Worm (Caenorhabditis elegans) whole organism, L1 larva: ENCODE results near the gene C15F1.8.

Source experiments
- C34B4.2 ChIP-seq: sonication (generic microtip); optimal IDR thresholded peaks from 2 replicates; lab custom pipeline; 2017; ENCODE audit warnings: mild to moderate bottlenecking, missing genetic modification characterization, missing compliant biosample characterization
- Y116A8C.19 ChIP-seq: sonication (generic microtip); optimal IDR thresholded peaks from 2 replicates; lab custom pipeline; 2016; ENCODE audit warnings: missing compliant biosample characterization, missing genetic modification characterization, borderline replicate concordance
- aha-1 ChIP-seq: fragments of 150-350 bp; optimal IDR thresholded peaks from 2 replicates; lab custom pipeline; 2014; ENCODE audit warnings: missing biosample characterization, missing genetic modification characterization
- alr-1 ChIP-seq: fragments of 200-800 bp; sonication (Bioruptor generic); optimal IDR thresholded peaks from 2 replicates; lab custom pipeline; 2018; ENCODE audit warnings: borderline replicate concordance, mild to moderate bottlenecking, missing genetic modification characterization, missing compliant biosample characterization
- blmp-1 ChIP-seq: fragments of 150-350 bp; optimal IDR thresholded peaks from 2 replicates; lab custom pipeline; 2014; ENCODE audit warnings: missing biosample characterization, missing genetic modification characterization
- ceh-63 ChIP-seq: fragments of 200-800 bp; sonication (Bioruptor generic); optimal IDR thresholded peaks from 2 replicates; lab custom pipeline; 2018; ENCODE audit warnings: mild to moderate bottlenecking, missing genetic modification characterization, missing compliant biosample characterization
- ceh-8 ChIP-seq: fragments of 200-800 bp; sonication (Bioruptor generic); optimal IDR thresholded peaks from 2 replicates; lab custom pipeline; 2018; ENCODE audit warnings: mild to moderate bottlenecking, missing genetic modification characterization, moderate library complexity, missing compliant biosample characterization
- ceh-90 ChIP-seq: sonication (generic microtip); optimal IDR thresholded peaks from 2 replicates; lab custom pipeline; 2016; ENCODE audit warnings: missing genetic modification characterization, missing compliant biosample characterization
- ces-1 ChIP-seq: fragments of 150-350 bp; optimal IDR thresholded peaks from 2 replicates; lab custom pipeline; 2014; ENCODE audit warnings: missing biosample characterization, missing genetic modification reagents, missing genetic modification characterization
- dpl-1 ChIP-seq, 3 experiments: fragments of 150-350 bp in 2 of 3; sonication (generic microtip) in 1 of 3; optimal IDR thresholded peaks; 2 replicates each; lab custom pipeline; 2014 to 2017; ENCODE audit warnings: missing biosample characterization in 3 of 3, missing genetic modification characterization in 3 of 3, missing genetic modification reagents in 3 of 3
- efl-3 ChIP-seq: fragments of 200-800 bp; sonication (Bioruptor generic); optimal IDR thresholded peaks from 2 replicates; lab custom pipeline; 2018; ENCODE audit warnings: mild to moderate bottlenecking, missing genetic modification characterization, missing compliant biosample characterization
- egl-13 ChIP-seq: sonication (generic microtip); optimal IDR thresholded peaks from 2 replicates; lab custom pipeline; 2016; ENCODE audit warnings: missing genotype, missing genetic modification reagents, missing genetic modification characterization, missing compliant biosample characterization
- elt-2 ChIP-seq: sonication (generic microtip); optimal IDR thresholded peaks from 2 replicates; lab custom pipeline; 2016; ENCODE audit warnings: missing genetic modification characterization, mild to moderate bottlenecking, inconsistent platforms, missing compliant biosample characterization, missing genetic modification reagents
- fkh-10 ChIP-seq: sonication (generic microtip); optimal IDR thresholded peaks from 2 replicates; lab custom pipeline; 2017; ENCODE audit warnings: missing biosample characterization, missing genetic modification reagents, missing genetic modification characterization
- fkh-8 ChIP-seq: sonication (generic microtip); optimal IDR thresholded peaks from 2 replicates; lab custom pipeline; 2016; ENCODE audit warnings: mild to moderate bottlenecking, missing genetic modification characterization, missing compliant biosample characterization
- fos-1 ChIP-seq: fragments of 150-350 bp; optimal IDR thresholded peaks from 2 replicates; lab custom pipeline; 2014; ENCODE audit warnings: missing biosample characterization, missing genetic modification characterization
- grh-1 ChIP-seq: fragments of 200-800 bp; sonication (Bioruptor generic); IDR thresholded peaks from 2 replicates; pipeline ENCODE4 v1.3.6; 2022; ENCODE audit warnings: missing genetic modification reagents, missing genetic modification characterization, missing compliant biosample characterization
- hlh-17 ChIP-seq: fragments of 200-800 bp; sonication (Bioruptor generic); optimal IDR thresholded peaks from 2 replicates; lab custom pipeline; 2018; ENCODE audit warnings: missing genetic modification characterization, mild to moderate bottlenecking, missing compliant biosample characterization, moderate library complexity, borderline replicate concordance
- hlh-4 ChIP-seq: sonication (generic microtip); optimal IDR thresholded peaks from 2 replicates; lab custom pipeline; 2016; ENCODE audit warnings: mild to moderate bottlenecking, missing genetic modification characterization, missing compliant biosample characterization
- jun-1 ChIP-seq: fragments of 150-350 bp; optimal IDR thresholded peaks from 2 replicates; lab custom pipeline; 2014; ENCODE audit warnings: missing biosample characterization, missing genetic modification reagents, missing genetic modification characterization
- lin-14 ChIP-seq: fragments of 200-800 bp; sonication (Bioruptor generic); optimal IDR thresholded peaks from 2 replicates; lab custom pipeline; 2018; ENCODE audit warnings: mild to moderate bottlenecking, missing genetic modification characterization, moderate library complexity, missing compliant biosample characterization
- lin-39 ChIP-seq: fragments of 150-350 bp; optimal IDR thresholded peaks from 2 replicates; lab custom pipeline; 2014; ENCODE audit warnings: missing biosample characterization, missing genetic modification reagents, missing genetic modification characterization
- mab-9 ChIP-seq: fragments of 200-800 bp; sonication (Bioruptor generic); IDR thresholded peaks from 2 replicates; pipeline ENCODE4 v1.3.6; 2022; ENCODE audit warnings: missing genetic modification reagents, missing genetic modification characterization, missing compliant biosample characterization
- mdl-1 ChIP-seq, 2 experiments: fragments of 150-350 bp; optimal IDR thresholded peaks; 2 replicates each; lab custom pipeline; 2014 to 2017; ENCODE audit warnings: missing biosample characterization in 2 of 2, missing genetic modification characterization in 2 of 2, inconsistent platforms in 1 of 2
- mep-1 ChIP-seq: fragments of 150-350 bp; optimal IDR thresholded peaks from 2 replicates; lab custom pipeline; 2014; ENCODE audit warnings: missing biosample characterization, missing genetic modification characterization
- nhr-12 ChIP-seq: sonication (generic microtip); optimal IDR thresholded peaks from 2 replicates; lab custom pipeline; 2017; ENCODE audit warnings: missing biosample characterization, missing genetic modification characterization
- nhr-20 ChIP-seq: sonication (generic microtip); optimal IDR thresholded peaks from 2 replicates; lab custom pipeline; 2016; ENCODE audit warnings: mild to moderate bottlenecking, missing genetic modification characterization, missing compliant biosample characterization
- nhr-28 ChIP-seq: fragments of 150-350 bp; optimal IDR thresholded peaks from 2 replicates; lab custom pipeline; 2014; ENCODE audit warnings: missing biosample characterization, missing genetic modification characterization
- nhr-71 ChIP-seq: sonication (generic microtip); optimal IDR thresholded peaks from 2 replicates; lab custom pipeline; 2016; ENCODE audit warnings: mild to moderate bottlenecking, missing genetic modification characterization, moderate library complexity, missing compliant biosample characterization
- nhr-76 ChIP-seq: sonication (generic microtip); optimal IDR thresholded peaks from 2 replicates; lab custom pipeline; 2017; ENCODE audit warnings: missing biosample characterization, missing genetic modification characterization
- nhr-84 ChIP-seq: sonication (generic microtip); optimal IDR thresholded peaks from 2 replicates; lab custom pipeline; 2017; ENCODE audit warnings: missing biosample characterization, missing genetic modification characterization
- pag-3 ChIP-seq: sonication (generic microtip); optimal IDR thresholded peaks from 2 replicates; lab custom pipeline; 2017; ENCODE audit warnings: missing genetic modification characterization, mild to moderate bottlenecking, missing compliant biosample characterization, antibody characterized with exemption, borderline replicate concordance; ENCODE audit not compliant: insufficient read depth
- pqm-1 ChIP-seq: sonication (generic microtip); optimal IDR thresholded peaks from 3 replicates; lab custom pipeline; 2017; ENCODE audit warnings: missing biosample characterization, missing genetic modification characterization
- snpc-4 ChIP-seq: fragments of 150-350 bp; optimal IDR thresholded peaks from 2 replicates; lab custom pipeline; 2014; ENCODE audit warnings: missing biosample characterization, missing genetic modification characterization
- snu-23 ChIP-seq: sonication (generic microtip); optimal IDR thresholded peaks from 2 replicates; lab custom pipeline; 2016; ENCODE audit warnings: missing genetic modification characterization, missing compliant biosample characterization
- sox-4 ChIP-seq: sonication (generic microtip); optimal IDR thresholded peaks from 2 replicates; lab custom pipeline; 2016; ENCODE audit warnings: missing genetic modification characterization, missing compliant biosample characterization
- sup-37 ChIP-seq: fragments of 200-800 bp; sonication (Bioruptor generic); optimal IDR thresholded peaks from 2 replicates; lab custom pipeline; 2018; ENCODE audit warnings: mild to moderate bottlenecking, missing genetic modification characterization, missing compliant biosample characterization
- tlp-1 ChIP-seq: fragments of 150-350 bp; optimal IDR thresholded peaks from 2 replicates; lab custom pipeline; 2014; ENCODE audit warnings: missing biosample characterization, missing genetic modification characterization
- unc-30 ChIP-seq: sonication (generic microtip); optimal IDR thresholded peaks from 2 replicates; lab custom pipeline; 2017; ENCODE audit warnings: missing biosample characterization, missing genetic modification characterization
- unc-62 ChIP-seq: fragments of 150-350 bp; optimal IDR thresholded peaks from 2 replicates; lab custom pipeline; 2014; ENCODE audit warnings: missing biosample characterization, missing genetic modification reagents, missing genetic modification characterization
- unc-86 ChIP-seq: sonication (generic microtip); optimal IDR thresholded peaks from 2 replicates; lab custom pipeline; 2016; ENCODE audit warnings: missing genetic modification characterization, missing compliant biosample characterization
- vab-15 ChIP-seq: sonication (generic microtip); optimal IDR thresholded peaks from 2 replicates; lab custom pipeline; 2017; ENCODE audit warnings: missing genotype, mild to moderate bottlenecking, missing genetic modification characterization, missing compliant biosample characterization
- ztf-11 ChIP-seq, 2 experiments: sonication (generic microtip); optimal IDR thresholded peaks; 2 replicates each; lab custom pipeline; 2016 to 2017; ENCODE audit warnings: missing genetic modification characterization in 2 of 2, missing biosample characterization in 1 of 2, missing compliant biosample characterization in 1 of 2

The C15F1.8 gene

ce11 chrII:6943299-6944051, 34.2 kb downstream of the C15F1.8 start (continued):
- TF ChIP-seq fkh-8 (peak; percentile 49), ceh-8 (GFP tag; lab: Kevin White, UChicago) (peak; percentile 61), snu-23 (GFP tag; lab: Kevin White, UChicago) (peak; percentile 8), elt-2 (tag; lab: Kevin White, UChicago) (peak; percentile 18), mdl-1 (tag; optimal IDR thresholded peaks at IDR 0.05; lab: Kevin White, UChicago) (no peak)

- TF ChIP-seq hlh-4 (tag; lab: Kevin White, UChicago) = no peak
- no peak for TF ChIP-seq nhr-84 (tag; lab: Kevin White, UChicago)
- TF ChIP-seq hlh-17 (GFP tag; lab: Kevin White, UChicago) = no peak
- TF ChIP-seq unc-62 (GFP tag; lab: Kevin White, UChicago) = no peak
- no peak for TF ChIP-seq mdl-1 (tag; optimal IDR thresholded peaks at IDR 0.05; lab: Kevin White, UChicago)
- TF ChIP-seq aha-1 (tag; lab: Kevin White, UChicago) = no peak
- TF ChIP-seq nhr-76 (tag; lab: Kevin White, UChicago) = no peak
- TF ChIP-seq pag-3 (tag; lab: Kevin White, UChicago) = no peak
- TF ChIP-seq egl-13 (tag; lab: Kevin White, UChicago) = no peak
- TF ChIP-seq fkh-10 (GFP tag; lab: Kevin White, UChicago) = peak; percentile 7
- TF ChIP-seq mab-9 (GFP tag; lab: Robert Waterston, UW) = no peak
- TF ChIP-seq nhr-28 (tag; lab: Kevin White, UChicago) = no peak
- no peak for TF ChIP-seq fos-1 (tag; lab: Kevin White, UChicago)
- TF ChIP-seq nhr-20 (tag; lab: Kevin White, UChicago) = no peak
- TF ChIP-seq alr-1 (tag; lab: Kevin White, UChicago) = no peak
- TF ChIP-seq fkh-8 = peak; percentile 17
- no peak for TF ChIP-seq pqm-1 (tag; lab: Kevin White, UChicago)
- TF ChIP-seq lin-14 = peak; percentile 70
- no peak for TF ChIP-seq ceh-63 (GFP tag; lab: Kevin White, UChicago)
- TF ChIP-seq unc-86 = peak; percentile 25
- no peak for TF ChIP-seq snpc-4 (tag; lab: Kevin White, UChicago)
- no peak for TF ChIP-seq blmp-1
- peak; percentile 6 for TF ChIP-seq nhr-71 (tag; lab: Kevin White, UChicago)
- TF ChIP-seq grh-1 (GFP tag; lab: Robert Waterston, UW) = no peak
- no peak for TF ChIP-seq ceh-90
- TF ChIP-seq C34B4.2 (tag; lab: Kevin White, UChicago) = no peak
- TF ChIP-seq sox-4 (tag; lab: Kevin White, UChicago) = no peak
- no peak for TF ChIP-seq nhr-12
- TF ChIP-seq tlp-1 (tag; lab: Kevin White, UChicago) = no peak
- no peak for TF ChIP-seq Y116A8C.19 (tag; lab: Kevin White, UChicago)
- no peak for TF ChIP-seq vab-15
- no peak for TF ChIP-seq jun-1 (tag; lab: Kevin White, UChicago)
- TF ChIP-seq lin-39 (tag; lab: Kevin White, UChicago) = no peak
- no peak for TF ChIP-seq mep-1 (tag; lab: Kevin White, UChicago)
- no peak for TF ChIP-seq sup-37 (GFP tag; lab: Kevin White, UChicago)
- TF ChIP-seq ztf-11 (tag; optimal IDR thresholded peaks at IDR 0.05; lab: Kevin White, UChicago) = no peak
- no peak for TF ChIP-seq efl-3 (GFP tag; lab: Kevin White, UChicago)
- no peak for TF ChIP-seq dpl-1 (GFP tag; optimal IDR thresholded peaks at IDR 0.05; lab: Kevin White, UChicago)
- TF ChIP-seq unc-30 = no peak
- no peak for TF ChIP-seq ces-1 (GFP tag; lab: Kevin White, UChicago)
- TF ChIP-seq, all 84 proteins: peak for 5
These were observed 36.1 kb downstream of the C15F1.8 start for ce11 chrII:6941520-6941919.
